Worm (Caenorhabditis elegans): ENCODE data around the gene T25B6.5.
A peak's percentile ranks its signal among the peaks of the same experiment; 100 is the strongest.

Gene T25B6.5

ce11 chrX:9025484-9025883, 3.9 kb upstream of the T25B6.5 start:
- TF ChIP-seq elt-2 (tag; optimal IDR thresholded peaks at IDR 0.05) (no peak), skn-1 (tag; optimal IDR thresholded peaks at IDR 0.05) (no peak), tbx-2 (tag; optimal IDR thresholded peaks at IDR 0.05) (no peak), nhr-11 (tag; optimal IDR thresholded peaks at IDR 0.05) (no peak), ceh-16 (tag; optimal IDR thresholded peaks at IDR 0.05) (no peak), pha-4 (tag; optimal IDR thresholded peaks at IDR 0.05) (no peak), ztf-4 (tag; optimal IDR thresholded peaks at IDR 0.05) (no peak), ceh-28 (tag; optimal IDR thresholded peaks at IDR 0.05) (no peak), hmg-11 (tag; optimal IDR thresholded peaks at IDR 0.05) (no peak), daf-12 (tag; optimal IDR thresholded peaks at IDR 0.05) (no peak), fos-1 (tag; optimal IDR thresholded peaks at IDR 0.05) (no peak), egl-5 (tag; optimal IDR thresholded peaks at IDR 0.05) (no peak), zag-1 (tag; optimal IDR thresholded peaks at IDR 0.05) (no peak)

ce11 chrX:9024270-9024669, 2.7 kb upstream of the T25B6.5 start:
- peak; percentile 1 for TF ChIP-seq pqm-1 (tag; optimal IDR thresholded peaks at IDR 0.05)
- no peak for TF ChIP-seq pha-4 (tag; optimal IDR thresholded peaks at IDR 0.05)
- peak; percentile 72 for TF ChIP-seq nhr-43 (tag; optimal IDR thresholded peaks at IDR 0.05; ENCODE audit: poor library complexity, severe bottlenecking)
- no peak for TF ChIP-seq egl-5 (tag; optimal IDR thresholded peaks at IDR 0.05)
- TF ChIP-seq ceh-82 (tag; optimal IDR thresholded peaks at IDR 0.05), result no peak
- TF ChIP-seq elt-2 (tag; optimal IDR thresholded peaks at IDR 0.05), result peak; percentile 15

ce11 chrX:9023816-9024215, 2.3 kb upstream of the T25B6.5 start:
- TF ChIP-seq nhr-25 (tag; optimal IDR thresholded peaks at IDR 0.05) (no peak), fkh-2 (tag; optimal IDR thresholded peaks at IDR 0.05) (no peak)

ce11 chrX:9022779-9023178, 1.2 kb upstream of the T25B6.5 start, which contains the start of gene T25B6.6:
Gene T25B6.6 (minus strand): TSS chrX:9022879.
- no peak for TF ChIP-seq nhr-23 (tag; optimal IDR thresholded peaks at IDR 0.05)
- TF ChIP-seq skn-1 (tag; optimal IDR thresholded peaks at IDR 0.05), result peak; percentile 43

- TF ChIP-seq nfya-1 (tag; optimal IDR thresholded peaks at IDR 0.05; ENCODE audit: insufficient read depth), result no peak
- TF ChIP-seq nhr-43 (tag; optimal IDR thresholded peaks at IDR 0.05; ENCODE audit: poor library complexity, severe bottlenecking), result no peak
- no peak for TF ChIP-seq nhr-77 (tag; optimal IDR thresholded peaks at IDR 0.05)
- TF ChIP-seq jun-1 (tag; optimal IDR thresholded peaks at IDR 0.05), result no peak
- TF ChIP-seq nhr-12 (tag; optimal IDR thresholded peaks at IDR 0.05), result no peak
- no peak for TF ChIP-seq ztf-11 (tag; optimal IDR thresholded peaks at IDR 0.05)
Observed at ce11 chrX:9015420-9015819, 6.1 kb downstream of the T25B6.5 start, which contains the start of gene T25B6.4. Gene T25B6.4 (plus strand): TSS chrX:9015720.

- TF ChIP-seq hmg-11 (tag; optimal IDR thresholded peaks at IDR 0.05), result no peak
- peak; percentile 35 for TF ChIP-seq fkh-10 (GFP tag; optimal IDR thresholded peaks at IDR 0.05)
Observed at ce11 chrX:9014451-9014850, 7.1 kb downstream of the T25B6.5 start.

- TF ChIP-seq skn-1 (tag; optimal IDR thresholded peaks at IDR 0.05), result no peak
- TF ChIP-seq nhr-28 (tag; optimal IDR thresholded peaks at IDR 0.05), result no peak
- TF ChIP-seq elt-1 (tag; optimal IDR thresholded peaks at IDR 0.05), result no peak
- no peak for TF ChIP-seq mml-1 (tag; optimal IDR thresholded peaks at IDR 0.05)
- TF ChIP-seq nhr-11 (tag; optimal IDR thresholded peaks at IDR 0.05), result no peak
- no peak for TF ChIP-seq ceh-28 (tag; optimal IDR thresholded peaks at IDR 0.05)
- no peak for TF ChIP-seq ZK546.5 (tag; optimal IDR thresholded peaks at IDR 0.05)
- no peak for TF ChIP-seq unc-62 (GFP tag; optimal IDR thresholded peaks at IDR 0.05)
- TF ChIP-seq nhr-77 (tag; optimal IDR thresholded peaks at IDR 0.05), result no peak
- TF ChIP-seq ceh-16 (tag; optimal IDR thresholded peaks at IDR 0.05), result no peak
- TF ChIP-seq jun-1 (tag; optimal IDR thresholded peaks at IDR 0.05), result no peak
- TF ChIP-seq nhr-237 (tag; optimal IDR thresholded peaks at IDR 0.05), result no peak
- TF ChIP-seq nhr-23 (tag; optimal IDR thresholded peaks at IDR 0.05), result no peak
Observed at ce11 chrX:9011471-9011870, 10.1 kb downstream of the T25B6.5 start.

Data from whole organism, L3 larva.